Worm (Caenorhabditis elegans): ENCODE results near the gene spp-12.

ce11 chrV:13854306-13854705, 35.3 kb upstream of the spp-12 start, which contains the start of gene ttr-21:
- TF ChIP-seq lsy-2 (tag; optimal IDR thresholded peaks at IDR 0.05) (no peak), elt-3 (tag; optimal IDR thresholded peaks at IDR 0.05) (no peak), nhr-11 (tag; optimal IDR thresholded peaks at IDR 0.05) (no peak), R02D3.7 (tag; optimal IDR thresholded peaks at IDR 0.05) (no peak), nhr-12 (tag; optimal IDR thresholded peaks at IDR 0.05) (no peak), nhr-77 (tag; optimal IDR thresholded peaks at IDR 0.05) (no peak)
